Worm (Caenorhabditis elegans): Measurements from ENCODE around the gene dcs-1.

ce11 chrV:20126637-20127036 lies 36.1 kb upstream of the dcs-1 start:
- TF ChIP-seq T22C8.4 (GFP tag; IDR thresholded peaks at IDR 0.05) = no peak
- 0 out of 2 replicates have a peak, but pooled peaks have one; percentile 23 for TF ChIP-seq klf-2 (GFP tag; conservative IDR thresholded peaks at IDR 0.05)
- TF ChIP-seq ref-1 (GFP tag; conservative IDR thresholded peaks at IDR 0.05) = no peak
- no peak for TF ChIP-seq med-1 (GFP tag; optimal IDR thresholded peaks at IDR 0.05; ENCODE audit: insufficient read depth)
- TF ChIP-seq cog-1 (tag; optimal IDR thresholded peaks at IDR 0.05) = no peak
- no peak for TF ChIP-seq ztf-29 (GFP tag; IDR thresholded peaks at IDR 0.05)
- TF ChIP-seq flt-1 (GFP tag; IDR thresholded peaks at IDR 0.05) = no peak
- no peak for TF ChIP-seq ztf-23 (GFP tag; IDR thresholded peaks at IDR 0.05)
